Worm (Caenorhabditis elegans): Measurements from ENCODE around the gene pqn-75.

DNA sequence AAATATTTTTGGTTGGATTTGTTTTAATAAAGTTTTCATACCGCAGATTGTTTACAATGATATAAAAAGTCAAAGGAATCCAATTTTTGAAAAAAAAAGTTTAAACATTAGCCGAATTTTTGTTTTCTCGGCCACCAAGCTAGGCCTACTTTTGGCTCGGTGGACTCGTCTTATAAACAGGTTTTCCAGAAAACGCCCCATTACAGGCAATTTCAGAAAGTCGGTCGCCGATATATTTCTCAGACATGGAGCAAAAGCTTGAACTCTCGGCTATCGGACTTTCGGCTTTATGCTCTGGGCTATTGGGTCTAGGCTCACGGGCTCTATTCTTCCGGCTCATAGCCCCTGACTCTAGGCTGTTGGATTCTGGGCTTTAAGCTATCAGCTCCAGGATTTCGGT is 11.0 kb downstream of the pqn-75 start:
- TF ChIP-seq nhr-28 (tag; optimal IDR thresholded peaks at IDR 0.05), result no peak
- no peak for TF ChIP-seq nhr-6 (tag; optimal IDR thresholded peaks at IDR 0.05)
- TF ChIP-seq ama-1 (optimal IDR thresholded peaks at IDR 0.05), result no peak
- TF ChIP-seq fos-1 (tag; optimal IDR thresholded peaks at IDR 0.05), result no peak
- TF ChIP-seq snpc-4 (tag; optimal IDR thresholded peaks at IDR 0.05), result no peak
- no peak for TF ChIP-seq aly-2 (tag; optimal IDR thresholded peaks at IDR 0.05)
- no peak for TF ChIP-seq lin-15B (tag; optimal IDR thresholded peaks at IDR 0.05)
- no peak for TF ChIP-seq lsy-2 (tag; optimal IDR thresholded peaks at IDR 0.05)
- TF ChIP-seq ztf-7 (tag; optimal IDR thresholded peaks at IDR 0.05), result no peak

Measured in whole organism, L4 larva.